Fruit fly (Drosophila melanogaster) whole organism, prepupa: ENCODE results near the gene CG2656.

ENCODE experiments used
- Blimp-1 ChIP-seq: fragments of 200-800 bp; sonication (Bioruptor generic); optimal IDR thresholded peaks from 3 replicates; lab custom pipeline; 2017; ENCODE audit warnings: missing biosample characterization, missing genetic modification characterization, mild to moderate bottlenecking, moderate library complexity, missing genetic modification reagents
- CG10631 ChIP-seq: fragments of 200-800 bp; sonication (Bioruptor generic); optimal IDR thresholded peaks from 2 replicates; lab custom pipeline; 2016; ENCODE audit warnings: missing biosample characterization, missing genetic modification characterization
- CG10669 ChIP-seq: fragments of 200-800 bp; sonication (Bioruptor generic); optimal IDR thresholded peaks from 3 replicates; lab custom pipeline; 2018; ENCODE audit warnings: missing biosample characterization, mild to moderate bottlenecking, missing genetic modification characterization, moderate library complexity
- CG11762 ChIP-seq: fragments of 200-800 bp; sonication (Bioruptor generic); optimal IDR thresholded peaks from 3 replicates; lab custom pipeline; 2016; ENCODE audit warnings: missing biosample characterization, missing genetic modification characterization; ENCODE audit not compliant: insufficient read depth
- CG1621 ChIP-seq: fragments of 200-800 bp; sonication (Bioruptor generic); optimal IDR thresholded peaks from 3 replicates; lab custom pipeline; 2018; ENCODE audit warnings: missing biosample characterization, mild to moderate bottlenecking, missing genetic modification characterization
- CG3032 ChIP-seq: fragments of 200-800 bp; optimal IDR thresholded peaks from 2 replicates; lab custom pipeline; 2019; ENCODE audit warnings: missing biosample characterization, mild to moderate bottlenecking, missing genetic modification characterization, moderate library complexity
- CG34406 ChIP-seq: fragments of 200-800 bp; sonication (Bioruptor generic); optimal IDR thresholded peaks from 3 replicates; lab custom pipeline; 2016; ENCODE audit warnings: missing biosample characterization, missing genetic modification characterization
- CG3919 ChIP-seq: fragments of 200-800 bp; sonication (Bioruptor generic); optimal IDR thresholded peaks from 3 replicates; lab custom pipeline; 2016; ENCODE audit warnings: missing biosample characterization, missing genetic modification characterization
- CG4318 ChIP-seq: fragments of 200-800 bp; sonication (Bioruptor generic); optimal IDR thresholded peaks from 3 replicates; lab custom pipeline; 2017; ENCODE audit warnings: missing biosample characterization, mild to moderate bottlenecking, missing genetic modification characterization
- CG6276 ChIP-seq: fragments of 200-800 bp; sonication (Bioruptor generic); optimal IDR thresholded peaks from 2 replicates; lab custom pipeline; 2017; ENCODE audit warnings: missing biosample characterization, mild to moderate bottlenecking, missing genetic modification characterization
- CG6808 ChIP-seq: fragments of 200-800 bp; sonication (Bioruptor generic); optimal IDR thresholded peaks from 3 replicates; lab custom pipeline; 2017; ENCODE audit warnings: missing biosample characterization, missing genetic modification characterization, mild to moderate bottlenecking, moderate library complexity, missing genetic modification reagents
- CG6854 ChIP-seq: fragments of 200-800 bp; sonication (Bioruptor generic); optimal IDR thresholded peaks from 2 replicates; lab custom pipeline; 2017; ENCODE audit warnings: missing biosample characterization, mild to moderate bottlenecking, missing genetic modification characterization
- CG8119 ChIP-seq: fragments of 200-800 bp; sonication (Bioruptor generic); IDR thresholded peaks from 3 replicates; pipeline ENCODE4 v1.3.6; 2022; ENCODE audit warnings: missing biosample characterization, missing genetic modification characterization
- CG8319 ChIP-seq: fragments of 200-800 bp; sonication (Bioruptor generic); optimal IDR thresholded peaks from 3 replicates; lab custom pipeline; 2016; ENCODE audit warnings: missing biosample characterization, missing genetic modification characterization
- CG8632 ChIP-seq: fragments of 200-800 bp; sonication (Bioruptor generic); optimal IDR thresholded peaks from 3 replicates; lab custom pipeline; 2016; ENCODE audit warnings: missing biosample characterization, missing genetic modification characterization
- CG9139 ChIP-seq: fragments of 200-800 bp; sonication (Bioruptor generic); optimal IDR thresholded peaks from 3 replicates; lab custom pipeline; 2017; ENCODE audit warnings: missing biosample characterization, mild to moderate bottlenecking, missing genetic modification characterization
- Eip75B ChIP-seq: fragments of 200-800 bp; sonication (Bioruptor generic); optimal IDR thresholded peaks from 3 replicates; lab custom pipeline; 2016; ENCODE audit warnings: missing biosample characterization, missing genetic modification characterization
- Eip78C ChIP-seq: fragments of 200-800 bp; sonication (Bioruptor generic); peaks from one replicate; lab custom pipeline; 2016; ENCODE audit warnings: missing biosample characterization, missing genetic modification characterization
- Eip93F ChIP-seq: fragments of 200-800 bp; sonication (Bioruptor generic); optimal IDR thresholded peaks from 2 replicates; lab custom pipeline; 2016; ENCODE audit warnings: missing biosample characterization, mild to moderate bottlenecking, missing genetic modification characterization
- Ets21C ChIP-seq: fragments of 200-800 bp; sonication (Bioruptor generic); optimal IDR thresholded peaks from 3 replicates; lab custom pipeline; 2016; ENCODE audit warnings: missing biosample characterization, missing genetic modification characterization
- Ets96B ChIP-seq: fragments of 200-800 bp; optimal IDR thresholded peaks from 2 replicates; lab custom pipeline; 2019; ENCODE audit warnings: missing biosample characterization, mild to moderate bottlenecking, missing genetic modification characterization, moderate library complexity
- Gug ChIP-seq: fragments of 200-800 bp; sonication (Bioruptor generic); IDR thresholded peaks from 2 replicates; pipeline ENCODE4 v1.3.6; 2022; ENCODE audit warnings: missing biosample characterization, missing genetic modification characterization
- Hr38 ChIP-seq: sonication (Bioruptor generic); optimal IDR thresholded peaks from 2 replicates; lab custom pipeline; 2016; ENCODE audit warnings: missing biosample characterization, missing genetic modification characterization
- Hr39 ChIP-seq: fragments of 200-800 bp; sonication (Bioruptor generic); optimal IDR thresholded peaks from 2 replicates; lab custom pipeline; 2016; ENCODE audit warnings: missing biosample characterization, missing genetic modification characterization
- Hr4 ChIP-seq: fragments of 200-800 bp; sonication (Bioruptor generic); optimal IDR thresholded peaks from 3 replicates; lab custom pipeline; 2016; ENCODE audit warnings: missing biosample characterization, missing genetic modification characterization
- Met ChIP-seq: fragments of 200-800 bp; sonication (Bioruptor generic); optimal IDR thresholded peaks from 3 replicates; lab custom pipeline; 2016; ENCODE audit warnings: missing biosample characterization, missing genetic modification characterization
- OdsH ChIP-seq: fragments of 200-800 bp; sonication (Bioruptor generic); optimal IDR thresholded peaks from 3 replicates; lab custom pipeline; 2016; ENCODE audit warnings: missing biosample characterization, missing genetic modification characterization
- Sox102F ChIP-seq: fragments of 200-800 bp; sonication (Bioruptor generic); optimal IDR thresholded peaks from 2 replicates; lab custom pipeline; 2016; ENCODE audit warnings: missing biosample characterization, mild to moderate bottlenecking, missing genetic modification characterization
- Sox15 ChIP-seq: fragments of 200-800 bp; sonication (Bioruptor generic); optimal IDR thresholded peaks from 3 replicates; lab custom pipeline; 2016; ENCODE audit warnings: missing biosample characterization, missing genetic modification characterization
- achi ChIP-seq: fragments of 200-800 bp; sonication (Bioruptor generic); optimal IDR thresholded peaks from 3 replicates; lab custom pipeline; 2016; ENCODE audit warnings: missing biosample characterization, missing genetic modification characterization
- acj6 ChIP-seq: fragments of 200-800 bp; sonication (Bioruptor generic); optimal IDR thresholded peaks from 3 replicates; lab custom pipeline; 2016; ENCODE audit warnings: missing biosample characterization, missing genetic modification characterization
- cyc ChIP-seq: fragments of 200-800 bp; sonication (Bioruptor generic); optimal IDR thresholded peaks from 3 replicates; lab custom pipeline; 2016; ENCODE audit warnings: missing biosample characterization, missing genetic modification characterization
- dac ChIP-seq: fragments of 200-800 bp; sonication (Bioruptor generic); optimal IDR thresholded peaks from 2 replicates; lab custom pipeline; 2017; ENCODE audit warnings: missing biosample characterization, mild to moderate bottlenecking, missing genetic modification characterization
- dsx ChIP-seq: fragments of 200-800 bp; optimal IDR thresholded peaks from 3 replicates; lab custom pipeline; 2019; ENCODE audit warnings: missing biosample characterization, mild to moderate bottlenecking, missing genetic modification characterization, moderate library complexity; ENCODE audit not compliant: poor library complexity, severe bottlenecking
- eg ChIP-seq: fragments of 200-800 bp; sonication (Bioruptor generic); IDR thresholded peaks from 3 replicates; pipeline ENCODE4 v1.3.6; 2022; ENCODE audit warnings: missing biosample characterization, missing genetic modification characterization
- esn ChIP-seq: fragments of 200-800 bp; sonication (Bioruptor generic); optimal IDR thresholded peaks from 2 replicates; lab custom pipeline; 2016; ENCODE audit warnings: missing biosample characterization, mild to moderate bottlenecking, missing genetic modification characterization, moderate library complexity
- fd85E ChIP-seq: fragments of 200-800 bp; sonication (Bioruptor generic); optimal IDR thresholded peaks from 3 replicates; lab custom pipeline; 2016; ENCODE audit warnings: missing biosample characterization, missing genetic modification characterization
- fkh ChIP-seq: fragments of 200-800 bp; sonication (Bioruptor generic); optimal IDR thresholded peaks from 3 replicates; lab custom pipeline; 2017; ENCODE audit warnings: missing biosample characterization, mild to moderate bottlenecking, missing genetic modification characterization, moderate library complexity
- net ChIP-seq: fragments of 200-800 bp; sonication (Bioruptor generic); optimal IDR thresholded peaks from 3 replicates; lab custom pipeline; 2016; ENCODE audit warnings: missing biosample characterization, missing genetic modification characterization
- salr ChIP-seq, 2 experiments: fragments of 200-800 bp; sonication (Bioruptor generic); optimal IDR thresholded peaks; 3 replicates each; lab custom pipeline; 2016 to 2018; ENCODE audit warnings: missing biosample characterization in 2 of 2, missing genetic modification characterization in 2 of 2, mild to moderate bottlenecking in 1 of 2
- ss ChIP-seq, 2 experiments: fragments of 200-800 bp; sonication (Bioruptor generic); optimal IDR thresholded peaks; 2 replicates in 1 of 2; 3 replicates in 1 of 2; lab custom pipeline; 2017 to 2018; ENCODE audit warnings: mild to moderate bottlenecking in 2 of 2, missing biosample characterization in 2 of 2, missing genetic modification characterization in 2 of 2, moderate library complexity in 1 of 2
- topi ChIP-seq: fragments of 200-800 bp; sonication (Bioruptor generic); optimal IDR thresholded peaks from 3 replicates; lab custom pipeline; 2016; ENCODE audit warnings: missing biosample characterization, missing genetic modification characterization
- vri ChIP-seq: fragments of 200-800 bp; sonication (Bioruptor generic); optimal IDR thresholded peaks from 3 replicates; lab custom pipeline; 2016; ENCODE audit warnings: missing biosample characterization, mild to moderate bottlenecking, missing genetic modification characterization

The CG2656 gene

DNA sequence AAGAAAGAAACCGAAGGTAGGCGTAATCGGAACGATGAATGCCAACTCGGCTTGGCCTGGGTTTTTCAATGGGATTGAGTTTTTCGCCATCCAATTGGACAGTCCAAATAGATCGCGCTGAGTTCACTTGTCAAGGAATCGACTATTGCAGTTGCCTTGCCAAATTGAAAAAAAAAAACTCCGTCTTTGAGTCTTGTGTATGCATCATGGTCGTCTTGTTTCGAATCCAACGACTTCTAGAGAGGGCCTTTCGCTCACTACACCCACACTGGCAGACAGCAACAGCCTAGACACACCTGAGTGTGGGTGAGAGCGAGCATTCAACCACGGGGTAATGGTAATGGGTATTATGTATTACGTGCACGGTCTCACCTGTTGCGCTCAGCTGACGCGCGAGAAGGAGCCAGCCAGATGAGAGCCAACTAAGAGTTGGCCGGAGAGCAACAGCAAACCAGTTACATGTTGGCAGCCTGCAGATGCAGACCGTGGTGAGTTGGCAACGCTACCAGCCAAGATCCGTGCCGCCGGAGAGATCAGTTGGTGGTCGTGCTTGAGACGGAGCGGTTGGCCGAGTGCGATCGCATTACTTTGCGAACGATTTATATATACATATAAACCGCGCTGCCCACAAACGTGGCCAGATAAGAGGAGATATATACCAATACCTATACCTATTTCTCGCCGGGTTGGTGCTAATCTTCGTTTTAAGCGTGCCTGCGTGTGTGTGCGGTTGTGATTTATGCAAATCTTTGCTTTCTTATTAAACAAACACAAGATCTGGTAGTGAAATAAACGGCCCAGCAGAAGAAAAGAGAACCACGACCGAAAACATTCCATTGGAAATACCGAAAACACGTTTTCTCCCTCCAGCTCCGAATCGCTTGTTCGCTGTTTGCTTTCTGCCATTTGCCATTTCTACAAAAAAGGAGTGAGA, 18.1 kb downstream of the CG2656 start, which contains the start of gene sas (continued):
- TF ChIP-seq Sox15 (GFP tag; lab: Kevin White, UChicago) (no peak), CG34406 (no peak), fkh (peak; percentile 64), CG3032 (no peak), CG3919 (GFP tag; lab: Kevin White, UChicago) (no peak), Ets21C (GFP tag; lab: Kevin White, UChicago) (no peak), eg (0 out of 3 replicates have a peak, but pooled peaks have one; percentile 28), Hr38 (GFP tag; lab: Kevin White, UChicago) (no peak), CG8632 (GFP tag; lab: Kevin White, UChicago) (no peak), fd85E (no peak), net (GFP tag; lab: Kevin White, UChicago) (no peak), Sox102F (GFP tag; lab: Kevin White, UChicago) (no peak), OdsH (GFP tag; lab: Kevin White, UChicago) (no peak), acj6 (no peak), CG10631 (GFP tag; lab: Kevin White, UChicago) (no peak)

DNA sequence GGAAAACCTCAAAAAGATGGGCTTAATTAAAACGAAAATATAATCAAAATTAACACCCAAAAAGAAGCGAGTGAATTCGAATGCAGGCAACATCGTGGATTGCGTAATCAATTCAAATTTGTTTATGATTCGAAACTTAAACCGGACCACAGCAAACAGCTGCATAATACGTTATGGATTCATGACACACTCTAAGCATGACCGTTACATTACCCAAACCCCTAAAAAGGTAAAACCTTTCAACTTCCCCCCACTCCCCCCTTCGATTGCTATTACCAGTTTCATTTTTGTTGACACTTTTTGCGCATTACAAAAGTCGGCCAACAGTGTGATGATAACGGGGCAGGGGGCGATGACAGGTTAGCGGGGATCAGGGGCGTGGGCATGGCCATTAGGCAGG, 25.4 kb downstream of the CG2656 start:
- no peak for TF ChIP-seq acj6
- TF ChIP-seq CG6808: no peak
- no peak for TF ChIP-seq cyc (GFP tag; lab: Kevin White, UChicago)

DNA sequence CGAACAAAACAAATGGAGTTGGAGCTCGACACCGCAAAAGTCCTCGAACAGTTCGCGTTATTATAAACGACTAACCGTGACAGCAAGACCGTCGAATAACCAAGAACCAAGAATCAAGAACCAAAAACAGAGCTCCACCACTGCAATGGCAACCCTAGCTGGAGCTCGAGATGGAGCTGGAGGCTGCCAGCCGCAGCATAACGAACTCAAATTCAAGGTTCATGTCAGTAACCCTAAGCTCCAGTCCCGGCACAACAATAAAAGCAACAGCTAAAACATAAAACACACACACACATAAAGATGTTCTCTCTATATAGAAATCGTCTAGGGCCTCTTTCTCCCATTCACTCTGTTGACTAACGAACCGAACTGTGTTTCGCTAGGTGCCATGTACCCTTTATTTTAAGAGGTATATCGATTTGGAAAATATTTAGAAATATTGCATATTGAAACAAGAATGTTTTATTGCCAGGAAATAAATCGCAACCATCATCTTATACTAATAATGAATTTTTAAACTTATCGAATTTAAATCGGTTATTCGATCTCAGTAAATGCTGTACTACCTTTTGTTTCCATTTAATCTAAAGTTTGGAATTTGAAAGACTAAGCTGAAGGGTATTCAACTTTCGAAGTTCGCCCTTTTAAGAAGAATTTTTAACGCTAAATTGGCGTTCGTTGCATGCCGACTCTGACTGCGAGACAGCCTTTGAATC, 27.0 kb downstream of the CG2656 start:
- TF ChIP-seq CG9139 (GFP tag; lab: Kevin White, UChicago) (peak; percentile 57), CG3919 (GFP tag; lab: Kevin White, UChicago) (peak; percentile 66), Met (peak; percentile 58), CG8119 (peak; percentile 50; the same call in 1 of the 3 replicates), fkh (no peak), dsx (GFP tag; lab: Kevin White, UChicago) (peak; percentile 83), Hr39 (GFP tag; lab: Kevin White, UChicago) (peak; percentile 44), CG34406 (peak; percentile 49), Gug (GFP tag; lab: Robert Waterston, UW) (0 out of 2 replicates have a peak, but pooled peaks have one; percentile 7), Eip75B (GFP tag; lab: Kevin White, UChicago) (peak; percentile 78), achi (GFP tag; lab: Kevin White, UChicago) (peak; percentile 69), Blimp-1 (GFP tag; lab: Kevin White, UChicago) (no peak), acj6 (peak; percentile 53), CG11762 (GFP tag; lab: Kevin White, UChicago) (peak; percentile 14), topi (peak; percentile 46), ss (GFP tag; optimal IDR thresholded peaks at IDR 0.05; lab: Kevin White, UChicago) (peak; percentile 86 to 87), Eip93F (no peak), eg (no peak), CG8319 (no peak), Ets96B (tag; lab: Kevin White, UChicago) (peak; percentile 85), net (GFP tag; lab: Kevin White, UChicago) (peak; percentile 51), Eip78C (peak; percentile 92), CG6808 (peak; percentile 81), esn (peak; percentile 60), Hr4 (peak; percentile 47), vri (GFP tag; lab: Kevin White, UChicago) (no peak), CG6854 (GFP tag; lab: Kevin White, UChicago) (no peak), CG4318 (GFP tag; lab: Kevin White, UChicago) (no peak), CG10669 (GFP tag; lab: Kevin White, UChicago) (peak; percentile 77), Sox102F (GFP tag; lab: Kevin White, UChicago) (peak; percentile 6), CG6276 (GFP tag; lab: Kevin White, UChicago) (no peak), CG1621 (tag; lab: Kevin White, UChicago) (peak; percentile 56), fd85E (no peak), salr (GFP tag; optimal IDR thresholded peaks at IDR 0.05; lab: Kevin White, UChicago) (peak; percentile 55 to 71), dac (GFP tag; lab: Kevin White, UChicago) (no peak)
